Fruit fly (Drosophila melanogaster): ENCODE measurements around the gene CG3552.

Gene CG3552

DNA sequence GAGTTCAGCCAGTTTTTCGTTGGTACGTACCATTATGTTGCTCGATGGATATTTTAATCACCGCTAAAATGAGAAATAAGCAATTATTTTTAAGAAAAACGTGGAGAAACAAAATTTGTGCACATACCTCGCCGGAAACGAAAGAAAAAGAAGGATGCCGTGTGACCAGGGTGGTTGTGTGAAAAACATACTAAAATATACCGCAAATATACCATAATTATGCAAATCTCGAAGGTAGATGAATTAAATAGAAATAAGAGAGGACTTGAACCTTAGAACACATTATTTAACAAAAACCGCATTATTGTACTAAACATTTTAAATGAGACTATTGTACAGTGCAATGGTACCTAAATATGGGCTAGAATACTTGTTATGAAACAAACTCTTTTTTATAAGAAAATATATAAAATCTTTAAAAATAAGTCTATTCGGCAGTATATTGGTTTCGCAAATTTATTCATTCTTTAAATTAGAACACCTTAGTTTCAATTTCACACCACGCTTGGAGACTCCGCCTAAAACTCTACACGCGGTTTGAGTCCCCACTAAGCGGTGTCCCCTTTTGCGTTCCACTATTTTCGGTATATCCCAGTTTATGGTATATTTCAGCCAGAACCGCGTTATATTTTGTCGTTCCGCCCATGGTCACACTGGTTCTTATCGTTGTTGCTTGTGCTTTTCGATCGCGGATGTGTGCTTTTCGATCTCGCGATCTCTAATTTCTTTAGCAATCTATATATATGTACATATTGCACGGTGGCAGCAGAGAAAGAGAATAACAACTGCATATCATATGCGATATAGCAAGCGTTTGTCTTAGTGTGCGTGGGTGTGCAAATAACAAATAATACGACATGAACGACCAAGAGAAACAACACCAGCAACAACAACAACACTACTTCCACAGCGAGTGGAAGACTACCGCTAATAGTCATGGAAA, 26.2 kb upstream of the CG3552 start, which contains the start of the genes RpS17 and MTF-1 (continued):
- peak; percentile 57 for TF ChIP-seq Camta (GFP tag; optimal IDR thresholded peaks at IDR 0.05)
- TF ChIP-seq luna (GFP tag; optimal IDR thresholded peaks at IDR 0.05), result peak; percentile 7
- no peak for TF ChIP-seq wor (GFP tag; IDR thresholded peaks at IDR 0.05)
- TF ChIP-seq sug (tag; optimal IDR thresholded peaks at IDR 0.05), result peak; percentile 19
- TF ChIP-seq CG11695 (GFP tag; IDR thresholded peaks at IDR 0.05), result no peak; the same call in 2 of the 3 replicates
- no peak for TF ChIP-seq CG4730 (GFP tag; IDR thresholded peaks at IDR 0.05)
- peak; percentile 20 for TF ChIP-seq CG13624 (GFP tag; optimal IDR thresholded peaks at IDR 0.05)
- no peak for TF ChIP-seq Hr39 (optimal IDR thresholded peaks at IDR 0.05)
- peak; percentile 92 for TF ChIP-seq Med (GFP tag)
- peak; percentile 37 for TF ChIP-seq Hand (GFP tag; optimal IDR thresholded peaks at IDR 0.05)
- peak; percentile 13 for TF ChIP-seq D19A (tag; optimal IDR thresholded peaks at IDR 0.05)
- peak; percentile 64 for TF ChIP-seq CG7987 (GFP tag; optimal IDR thresholded peaks at IDR 0.05)
- TF ChIP-seq CG17912 (GFP tag; optimal IDR thresholded peaks at IDR 0.05), result peak; percentile 78
- TF ChIP-seq gce (GFP tag; IDR thresholded peaks at IDR 0.05), result peak; percentile 51; the same call in 1 of the 3 replicates
- TF ChIP-seq CG10431 (GFP tag; optimal IDR thresholded peaks at IDR 0.05), result peak; percentile 59
- no peak for TF ChIP-seq ssp (GFP tag; IDR thresholded peaks at IDR 0.05)
- peak; percentile 47 for TF ChIP-seq CG2712 (tag; optimal IDR thresholded peaks at IDR 0.05)
- no peak for TF ChIP-seq CG17802 (tag; optimal IDR thresholded peaks at IDR 0.05)
- TF ChIP-seq MTF-1 (GFP tag; optimal IDR thresholded peaks at IDR 0.05; ENCODE audit: borderline replicate concordance), result peak; percentile 93
- no peak for TF ChIP-seq NK7.1 (GFP tag; optimal IDR thresholded peaks at IDR 0.05)
- peak; percentile 81 for TF ChIP-seq CG17328 (GFP tag; IDR thresholded peaks at IDR 0.05)
- TF ChIP-seq CG10209 (GFP tag; optimal IDR thresholded peaks at IDR 0.05), result peak; percentile 66
- no peak for TF ChIP-seq CG3995 (GFP tag; optimal IDR thresholded peaks at IDR 0.05)
- peak; percentile 37 for TF ChIP-seq CG7839 (tag; optimal IDR thresholded peaks at IDR 0.05)
- peak; percentile 73 for TF ChIP-seq CG6765 (GFP tag; optimal IDR thresholded peaks at IDR 0.05)
- TF ChIP-seq sens-2 (GFP tag; IDR thresholded peaks at IDR 0.05), result 0 out of 2 replicates have a peak, but pooled peaks have one; percentile 27
- TF ChIP-seq zf30C (GFP tag; optimal IDR thresholded peaks at IDR 0.05), result peak; percentile 3
- TF ChIP-seq sc (optimal IDR thresholded peaks at IDR 0.05), result no peak
- peak; percentile 23 for TF ChIP-seq sc (GFP tag; optimal IDR thresholded peaks at IDR 0.05)
- TF ChIP-seq Ravus (GFP tag; IDR thresholded peaks at IDR 0.05), result no peak
- peak; percentile 9; the same call in 1 of the 2 replicates for TF ChIP-seq CG11696 (GFP tag; IDR thresholded peaks at IDR 0.05)
- no peak; the same call in 1 of the 2 replicates for TF ChIP-seq CG5953 (GFP tag; IDR thresholded peaks at IDR 0.05)
- TF ChIP-seq klu (GFP tag; IDR thresholded peaks at IDR 0.05), result no peak
- peak; percentile 21; the same call in 1 of the 2 replicates for TF ChIP-seq CG14441 (GFP tag; IDR thresholded peaks at IDR 0.05)
- TF ChIP-seq CG30403 (GFP tag; optimal IDR thresholded peaks at IDR 0.05), result peak; percentile 9
- no peak for TF ChIP-seq hkb (optimal IDR thresholded peaks at IDR 0.05)
- TF ChIP-seq hkb (GFP tag; IDR thresholded peaks at IDR 0.05), result peak; percentile 50
- no peak for TF ChIP-seq mld (GFP tag; IDR thresholded peaks at IDR 0.05; ENCODE audit: partially characterized antibody)
- TF ChIP-seq amos (GFP tag; IDR thresholded peaks at IDR 0.05; ENCODE audit: partially characterized antibody), result no peak; the same call in 1 of the 2 replicates
- peak; percentile 15 for TF ChIP-seq Spps (tag; optimal IDR thresholded peaks at IDR 0.05)
- TF ChIP-seq lmd (GFP tag; IDR thresholded peaks at IDR 0.05), result no peak; the same call in 1 of the 2 replicates
- TF ChIP-seq Opbp (GFP tag; IDR thresholded peaks at IDR 0.05; ENCODE audit: partially characterized antibody), result no peak
- no peak for TF ChIP-seq Oaz (GFP tag; IDR thresholded peaks at IDR 0.05)
- no peak for TF ChIP-seq unc-4 (GFP tag; IDR thresholded peaks at IDR 0.05; ENCODE audit: partially characterized antibody)
- no peak for TF ChIP-seq CG10274 (GFP tag; optimal IDR thresholded peaks at IDR 0.05)
- peak; percentile 61 for TF ChIP-seq Fer1 (GFP tag; optimal IDR thresholded peaks at IDR 0.05)
- no peak for TF ChIP-seq CG2889 (GFP tag; IDR thresholded peaks at IDR 0.05)
- no peak for TF ChIP-seq toy (GFP tag; IDR thresholded peaks at IDR 0.05)
- 0 out of 3 replicates have a peak, but pooled peaks have one; percentile 35 for TF ChIP-seq Optix (GFP tag; IDR thresholded peaks at IDR 0.05)

All from whole organism, embryonic.